Worm (Caenorhabditis elegans) whole organism, midembryonic: Measurements from ENCODE around the gene C10C6.3.

Source experiments
- T22C8.4 ChIP-seq: fragments of 200-800 bp; sonication (Bioruptor generic); IDR thresholded peaks from 2 replicates; pipeline ENCODE4 v1.3.6; 2022; ENCODE audit warnings: missing genetic modification characterization, missing compliant biosample characterization
- cog-1 ChIP-seq: sonication (generic microtip); optimal IDR thresholded peaks from 2 replicates; lab custom pipeline; 2016; ENCODE audit warnings: missing genetic modification characterization, missing compliant biosample characterization
- flt-1 ChIP-seq: fragments of 200-800 bp; sonication (Bioruptor generic); IDR thresholded peaks from 2 replicates; pipeline ENCODE4 v1.3.6; 2022; ENCODE audit warnings: missing genetic modification characterization, missing compliant biosample characterization
- klf-2 ChIP-seq: fragments of 200-800 bp; sonication (Bioruptor generic); conservative IDR thresholded peaks from 2 replicates; pipeline ENCODE4 v1.3.6; 2022; ENCODE audit warnings: missing genetic modification reagents, missing genetic modification characterization, missing compliant biosample characterization
- med-1 ChIP-seq: sonication (generic microtip); optimal IDR thresholded peaks from 2 replicates; lab custom pipeline; 2017; ENCODE audit warnings: missing genetic modification characterization, mild to moderate bottlenecking, missing compliant biosample characterization, antibody characterized with exemption, missing genetic modification reagents; ENCODE audit not compliant: insufficient read depth
- ref-1 ChIP-seq: fragments of 200-800 bp; sonication (Bioruptor generic); conservative IDR thresholded peaks from 2 replicates; pipeline ENCODE4 v1.3.6; 2022; ENCODE audit warnings: missing genetic modification reagents, missing genetic modification characterization, missing compliant biosample characterization
- tab-1 ChIP-seq: fragments of 200-800 bp; sonication (Bioruptor generic); IDR thresholded peaks from 2 replicates; pipeline ENCODE4 v1.3.6; 2022; ENCODE audit warnings: missing genetic modification characterization, missing compliant biosample characterization
- ztf-23 ChIP-seq: fragments of 200-800 bp; sonication (Bioruptor generic); IDR thresholded peaks from 2 replicates; pipeline ENCODE4 v1.3.6; 2022; ENCODE audit warnings: missing genetic modification reagents, missing genetic modification characterization, missing compliant biosample characterization
- ztf-29 ChIP-seq: fragments of 200-800 bp; sonication (Bioruptor generic); IDR thresholded peaks from 2 replicates; pipeline ENCODE4 v1.3.6; 2022; ENCODE audit warnings: missing genetic modification reagents, missing genetic modification characterization, missing compliant biosample characterization

DNA sequence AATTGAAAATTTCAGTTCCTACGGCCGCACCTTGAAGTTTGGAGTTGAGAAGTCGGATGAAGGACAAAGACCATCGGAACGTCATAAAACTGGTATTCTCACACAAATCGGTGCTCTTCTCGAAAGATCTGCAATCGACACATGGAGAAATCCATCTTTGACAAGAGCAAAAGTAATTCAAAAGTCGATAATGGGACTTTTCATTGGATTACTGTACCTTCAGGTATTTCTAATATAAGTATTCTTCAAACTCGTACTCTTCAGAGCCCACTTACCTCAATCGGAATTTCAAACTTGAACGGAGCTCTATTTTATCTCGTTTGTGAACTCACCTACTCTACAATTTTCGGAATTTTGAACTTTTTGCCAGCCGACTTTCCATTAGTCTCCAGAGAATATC, 7.0 kb upstream of the C10C6.3 start:
- TF ChIP-seq T22C8.4 (no peak), cog-1 (no peak), ztf-23 (GFP tag; lab: Robert Waterston, UW) (no peak), tab-1 (GFP tag; lab: Robert Waterston, UW) (no peak), flt-1 (GFP tag; lab: Robert Waterston, UW) (no peak), med-1 (GFP tag; lab: Kevin White, UChicago) (no peak), ztf-29 (GFP tag; lab: Robert Waterston, UW) (no peak), ref-1 (GFP tag; lab: Robert Waterston, UW) (no peak), klf-2 (GFP tag; lab: Robert Waterston, UW) (no peak)
